Fruit fly (Drosophila melanogaster): ENCODE measurements around the gene NHP2.

NHP2 gene

dm6 chr3L:14847415-14847814, 45.4 kb upstream of the NHP2 start (continued):
- TF ChIP-seq E2f2 (GFP tag; IDR thresholded peaks at IDR 0.05): no peak
- TF ChIP-seq dpn (GFP tag; optimal IDR thresholded peaks at IDR 0.05): no peak
- TF ChIP-seq Eip74EF (GFP tag; optimal IDR thresholded peaks at IDR 0.05): no peak
- TF ChIP-seq CG15514 (GFP tag; optimal IDR thresholded peaks at IDR 0.05): no peak
- TF ChIP-seq her (GFP tag; optimal IDR thresholded peaks at IDR 0.05): no peak
- TF ChIP-seq Trl (optimal IDR thresholded peaks at IDR 0.05): no peak
- TF ChIP-seq Trl (GFP tag; optimal IDR thresholded peaks at IDR 0.05): no peak
- no peak for TF ChIP-seq CG14860 (GFP tag; IDR thresholded peaks at IDR 0.05; ENCODE audit: partially characterized antibody)
- TF ChIP-seq CG6854 (GFP tag; optimal IDR thresholded peaks at IDR 0.05): no peak
- TF ChIP-seq HmgD (GFP tag; optimal IDR thresholded peaks at IDR 0.05): no peak
- no peak for TF ChIP-seq Vsx1 (GFP tag; optimal IDR thresholded peaks at IDR 0.05)
- peak; percentile 42 for TF ChIP-seq CG30403 (GFP tag; optimal IDR thresholded peaks at IDR 0.05)
- TF ChIP-seq CG3407 (GFP tag; optimal IDR thresholded peaks at IDR 0.05): no peak
- TF ChIP-seq gro (GFP tag; optimal IDR thresholded peaks at IDR 0.05): no peak
- no peak for TF ChIP-seq CG13624 (GFP tag; optimal IDR thresholded peaks at IDR 0.05)
- no peak for TF ChIP-seq fru (optimal IDR thresholded peaks at IDR 0.05)
- no peak for TF ChIP-seq jing (GFP tag; optimal IDR thresholded peaks at IDR 0.05)
- no peak for TF ChIP-seq cad (GFP tag; optimal IDR thresholded peaks at IDR 0.05)
- peak; percentile 10 for TF ChIP-seq HHEX (GFP tag; optimal IDR thresholded peaks at IDR 0.05)
- peak; percentile 42 for TF ChIP-seq cwo (GFP tag; optimal IDR thresholded peaks at IDR 0.05)
- no peak for TF ChIP-seq vnd (GFP tag; IDR thresholded peaks at IDR 0.05; ENCODE audit: partially characterized antibody)
- peak; percentile 36 for TF ChIP-seq CG12659 (GFP tag; optimal IDR thresholded peaks at IDR 0.05)
- no peak for TF ChIP-seq dm (GFP tag; optimal IDR thresholded peaks at IDR 0.05)
- no peak for TF ChIP-seq disco-r (GFP tag; optimal IDR thresholded peaks at IDR 0.05)
- TF ChIP-seq abd-A (tag; optimal IDR thresholded peaks at IDR 0.05): no peak
- no peak for TF ChIP-seq Atf6 (GFP tag; IDR thresholded peaks at IDR 0.05)
- no peak for TF ChIP-seq CG12942 (GFP tag; optimal IDR thresholded peaks at IDR 0.05)
- no peak for TF ChIP-seq Spps (tag; optimal IDR thresholded peaks at IDR 0.05)
- no peak for TF ChIP-seq ase (GFP tag; IDR thresholded peaks at IDR 0.05)
- peak; percentile 26 for TF ChIP-seq CG2120 (GFP tag; optimal IDR thresholded peaks at IDR 0.05)
- TF ChIP-seq CG15269 (tag; optimal IDR thresholded peaks at IDR 0.05): peak; percentile 52
- no peak for TF ChIP-seq ind (GFP tag; optimal IDR thresholded peaks at IDR 0.05)
- no peak for TF ChIP-seq CG13894 (tag; optimal IDR thresholded peaks at IDR 0.05)
- TF ChIP-seq CG10321 (GFP tag; IDR thresholded peaks at IDR 0.05): no peak
- peak; percentile 70 for TF ChIP-seq CG11504 (tag; optimal IDR thresholded peaks at IDR 0.05)
- no peak for TF ChIP-seq luna (GFP tag; optimal IDR thresholded peaks at IDR 0.05)
- TF ChIP-seq HLH3B (GFP tag; IDR thresholded peaks at IDR 0.05): no peak
- TF ChIP-seq CG3065 (GFP tag; optimal IDR thresholded peaks at IDR 0.05): no peak
- no peak for TF ChIP-seq CG5245 (GFP tag; optimal IDR thresholded peaks at IDR 0.05)
- TF ChIP-seq CG33557 (GFP tag; optimal IDR thresholded peaks at IDR 0.05): no peak
- no peak for TF ChIP-seq CG3726 (GFP tag; IDR thresholded peaks at IDR 0.05)
- no peak for TF ChIP-seq sima (GFP tag; optimal IDR thresholded peaks at IDR 0.05)
- TF ChIP-seq CG11456 (GFP tag; IDR thresholded peaks at IDR 0.05): no peak
- peak; percentile 51 for TF ChIP-seq Fer1 (GFP tag; optimal IDR thresholded peaks at IDR 0.05)
- TF ChIP-seq CG2199 (GFP tag; IDR thresholded peaks at IDR 0.05): no peak
- no peak for TF ChIP-seq croc (GFP tag; conservative IDR thresholded peaks at IDR 0.05)
- TF ChIP-seq pita (GFP tag; optimal IDR thresholded peaks at IDR 0.05): no peak
- no peak for TF ChIP-seq CG16815 (GFP tag; optimal IDR thresholded peaks at IDR 0.05)
- no peak for TF ChIP-seq CG12391 (tag; optimal IDR thresholded peaks at IDR 0.05)
- TF ChIP-seq Dp (GFP tag; optimal IDR thresholded peaks at IDR 0.05): no peak
- TF ChIP-seq toy (GFP tag; IDR thresholded peaks at IDR 0.05): no peak
- no peak for TF ChIP-seq trh (GFP tag; optimal IDR thresholded peaks at IDR 0.05)

Measured in whole organism, embryonic.